Fruit fly (Drosophila melanogaster): ENCODE results near the gene Ubr3.

Ubr3 gene

dm6 chrX:7901153-7902038 is 34.3 kb upstream of the Ubr3 start, which contains the start of the genes RpS6 and bys (continued):
- no peak for TF ChIP-seq CG3065 (GFP tag; optimal IDR thresholded peaks at IDR 0.05)
- TF ChIP-seq CG8290 (GFP tag; optimal IDR thresholded peaks at IDR 0.05), result no peak
- peak in 1 of 2 experiments; percentile 65 for TF ChIP-seq CG8290 (tag; optimal IDR thresholded peaks at IDR 0.05)
- TF ChIP-seq CG4707 (GFP tag; optimal IDR thresholded peaks at IDR 0.05), result peak; percentile 63
- TF ChIP-seq CG9727 (GFP tag; optimal IDR thresholded peaks at IDR 0.05), result peak; percentile 74
- TF ChIP-seq ftz-f1 (GFP tag; optimal IDR thresholded peaks at IDR 0.05), result no peak
- peak; percentile 63 for TF ChIP-seq CG17385 (GFP tag; optimal IDR thresholded peaks at IDR 0.05)
- peak; percentile 33; the same call in 1 of the 2 replicates for TF ChIP-seq H2.0 (GFP tag; IDR thresholded peaks at IDR 0.05)
- TF ChIP-seq CG12942 (GFP tag; optimal IDR thresholded peaks at IDR 0.05), result peak; percentile 9
- TF ChIP-seq cad (GFP tag; optimal IDR thresholded peaks at IDR 0.05), result no peak
- TF ChIP-seq CG6254 (GFP tag; optimal IDR thresholded peaks at IDR 0.05), result peak; percentile 11
- TF ChIP-seq CG12744 (GFP tag; optimal IDR thresholded peaks at IDR 0.05), result no peak
- TF ChIP-seq wdn (GFP tag; IDR thresholded peaks at IDR 0.05), result peak; percentile 12; the same call in 1 of the 2 replicates
- TF ChIP-seq cato (GFP tag; optimal IDR thresholded peaks at IDR 0.05; ENCODE audit: borderline replicate concordance), result no peak
- TF ChIP-seq CG1832 (GFP tag; optimal IDR thresholded peaks at IDR 0.05), result no peak
- no peak for TF ChIP-seq corto (GFP tag; optimal IDR thresholded peaks at IDR 0.05)
- TF ChIP-seq salm (tag; optimal IDR thresholded peaks at IDR 0.05), result no peak
- TF ChIP-seq NFAT (GFP tag; IDR thresholded peaks at IDR 0.05), result peak; percentile 81
- no peak; the same call in 1 of the 2 replicates for TF ChIP-seq CG9215 (GFP tag; IDR thresholded peaks at IDR 0.05)
- TF ChIP-seq sima (GFP tag; optimal IDR thresholded peaks at IDR 0.05), result no peak
- no peak for TF ChIP-seq CG3163 (GFP tag; optimal IDR thresholded peaks at IDR 0.05)
- no peak for TF ChIP-seq CG18011 (GFP tag; optimal IDR thresholded peaks at IDR 0.05)
- TF ChIP-seq CG7839 (tag; optimal IDR thresholded peaks at IDR 0.05), result peak; percentile 49
- no peak for TF ChIP-seq CG9797 (GFP tag; optimal IDR thresholded peaks at IDR 0.05)
- TF ChIP-seq Max (GFP tag; optimal IDR thresholded peaks at IDR 0.05), result peak; percentile 74
- peak; percentile 14 for TF ChIP-seq CG17359 (tag; optimal IDR thresholded peaks at IDR 0.05)
- peak; percentile 83 for TF ChIP-seq knrl (GFP tag; IDR thresholded peaks at IDR 0.05; ENCODE audit: partially characterized antibody)
- no peak for TF ChIP-seq CG4404 (GFP tag; IDR thresholded peaks at IDR 0.05)
- peak; percentile 36 for TF ChIP-seq Hr3 (GFP tag; optimal IDR thresholded peaks at IDR 0.05)

dm6 chrX:7908239-7909068 is 27.2 kb upstream of the Ubr3 start, which contains the start of the genes dpr14 and spidey:
TSS of gene dpr14 (minus strand) at chrX:7908286.
TSS of gene spidey (plus strand) at chrX:7908931.
- TF ChIP-seq MTF-1 (GFP tag; optimal IDR thresholded peaks at IDR 0.05; ENCODE audit: borderline replicate concordance) (peak; percentile 72), ERR (GFP tag; optimal IDR thresholded peaks at IDR 0.05) (peak; percentile 77), sens-2 (GFP tag; IDR thresholded peaks at IDR 0.05) (peak; percentile 46; the same call in 1 of the 2 replicates), CG31388 (GFP tag; optimal IDR thresholded peaks at IDR 0.05) (peak; percentile 48), gcm (GFP tag; optimal IDR thresholded peaks at IDR 0.05) (peak; percentile 93), CG12391 (tag; optimal IDR thresholded peaks at IDR 0.05) (peak; percentile 91), gt (GFP tag; IDR thresholded peaks at IDR 0.05) (peak; percentile 49; the same call in 1 of the 2 replicates), trem (tag; optimal IDR thresholded peaks at IDR 0.05) (peak; percentile 81), CG3838 (GFP tag; optimal IDR thresholded peaks at IDR 0.05) (peak; percentile 62), Dbx (GFP tag; IDR thresholded peaks at IDR 0.05) (peak; percentile 90), CG11696 (GFP tag; IDR thresholded peaks at IDR 0.05) (peak; percentile 80), Atf-2 (GFP tag; optimal IDR thresholded peaks at IDR 0.05) (peak; percentile 83), CG34422 (GFP tag; IDR thresholded peaks at IDR 0.05) (peak; percentile 91), ato (GFP tag; IDR thresholded peaks at IDR 0.05; ENCODE audit: partially characterized antibody) (no peak), CG5180 (GFP tag; optimal IDR thresholded peaks at IDR 0.05) (peak; percentile 74), kah (GFP tag; optimal IDR thresholded peaks at IDR 0.05) (peak; percentile 69), Hey (tag; optimal IDR thresholded peaks at IDR 0.05) (peak; percentile 67), CG9932 (GFP tag; IDR thresholded peaks at IDR 0.05) (peak; percentile 91), Sox100B (GFP tag; optimal IDR thresholded peaks at IDR 0.05) (peak; percentile 86)

Measured in whole organism, embryonic.